Fruit fly (Drosophila melanogaster): ENCODE measurements around the gene CG43248.

DNA sequence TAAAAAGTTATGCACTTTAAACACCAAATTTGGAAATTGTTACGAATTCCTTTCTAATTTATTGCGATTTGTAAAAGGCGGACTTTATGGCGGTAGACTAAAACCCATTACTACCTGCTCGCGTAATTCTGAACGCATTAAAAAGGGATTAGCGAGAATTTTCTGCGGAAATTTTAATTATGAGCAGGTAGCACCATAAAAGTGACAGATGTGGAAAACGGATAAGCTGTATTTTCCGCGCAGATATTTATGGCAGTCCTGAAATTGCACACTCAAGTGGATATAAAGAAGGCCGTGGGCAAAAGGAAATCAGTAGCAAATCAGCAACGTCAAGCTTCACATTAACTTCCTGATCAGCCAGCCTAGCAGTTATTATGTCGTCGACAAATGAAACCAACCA is 22.5 kb downstream of the CG43248 start, which contains the start of gene Z600:
- TF ChIP-seq OdsH (GFP tag; optimal IDR thresholded peaks at IDR 0.05), result no peak
- no peak for TF ChIP-seq CG16779 (tag; optimal IDR thresholded peaks at IDR 0.05)
- TF ChIP-seq dsx (GFP tag; optimal IDR thresholded peaks at IDR 0.05; ENCODE audit: poor library complexity, severe bottlenecking), result no peak
- no peak for TF ChIP-seq Ets96B (tag; optimal IDR thresholded peaks at IDR 0.05)
- TF ChIP-seq Ets21C (GFP tag; optimal IDR thresholded peaks at IDR 0.05), result no peak
- no peak for TF ChIP-seq CG1621 (tag; optimal IDR thresholded peaks at IDR 0.05)
- TF ChIP-seq Eip93F (GFP tag; optimal IDR thresholded peaks at IDR 0.05), result no peak
- no peak for TF ChIP-seq CG31627 (GFP tag; optimal IDR thresholded peaks at IDR 0.05)
- TF ChIP-seq Blimp-1 (GFP tag; optimal IDR thresholded peaks at IDR 0.05), result no peak
- no peak for TF ChIP-seq CG8119 (GFP tag; IDR thresholded peaks at IDR 0.05)
- no peak for TF ChIP-seq CG6854 (GFP tag; optimal IDR thresholded peaks at IDR 0.05)
- TF ChIP-seq ss (GFP tag; optimal IDR thresholded peaks at IDR 0.05), result no peak
- no peak for TF ChIP-seq cyc (GFP tag; optimal IDR thresholded peaks at IDR 0.05)
- no peak for TF ChIP-seq CG15336 (GFP tag; IDR thresholded peaks at IDR 0.05)

All from whole organism, prepupa.